Worm (Caenorhabditis elegans): ENCODE measurements around the gene Y41D4A.4.

The Y41D4A.4 gene

ce11 chrIV:1709695-1710315 lies 36.0 kb upstream of the Y41D4A.4 start, which contains the start of the genes pbs-1 and K08D12.3 (continued):
- TF ChIP-seq lin-15B (tag; optimal IDR thresholded peaks at IDR 0.05) (no peak), lim-7 (GFP tag; IDR thresholded peaks at IDR 0.05) (no peak), cey-2 (tag; optimal IDR thresholded peaks at IDR 0.05; ENCODE audit: borderline replicate concordance, insufficient read depth) (no peak)

- peak; percentile 96 for TF ChIP-seq set-16 (GFP tag; IDR thresholded peaks at IDR 0.05)
- TF ChIP-seq dve-1 (tag; optimal IDR thresholded peaks at IDR 0.05; ENCODE audit: insufficient read depth), result no peak
- TF ChIP-seq vab-7 (GFP tag; IDR thresholded peaks at IDR 0.05), result no peak
- TF ChIP-seq unc-39 (tag; optimal IDR thresholded peaks at IDR 0.05), result no peak
- no peak for TF ChIP-seq nhr-11 (tag; optimal IDR thresholded peaks at IDR 0.05)
These were observed 35.3 kb upstream of the Y41D4A.4 start for ce11 chrIV:1710535-1710934.

ce11 chrIV:1711029-1711489 lies 34.7 kb upstream of the Y41D4A.4 start, which contains the start of gene rpi-2:
TSS of gene rpi-2 (plus strand) at chrIV:1711262.
- TF ChIP-seq mdt-29 (GFP tag; IDR thresholded peaks at IDR 0.05), result 0 out of 2 replicates have a peak, but pooled peaks have one; percentile 22
- peak; percentile 84 for TF ChIP-seq Y105C5A.15 (GFP tag; IDR thresholded peaks at IDR 0.05)
- no peak; the same call in 1 of the 2 replicates for TF ChIP-seq set-16 (GFP tag; IDR thresholded peaks at IDR 0.05)
- TF ChIP-seq daf-19 (GFP tag; conservative IDR thresholded peaks at IDR 0.05), result no peak
- TF ChIP-seq pha-4 (GFP tag; IDR thresholded peaks at IDR 0.05), result peak; percentile 89
- no peak for TF ChIP-seq pha-4 (tag; optimal IDR thresholded peaks at IDR 0.05)
- TF ChIP-seq sdz-12 (GFP tag; optimal IDR thresholded peaks at IDR 0.05), result peak; percentile 40
- TF ChIP-seq dve-1 (tag; optimal IDR thresholded peaks at IDR 0.05; ENCODE audit: insufficient read depth), result no peak
- TF ChIP-seq mes-2 (tag; optimal IDR thresholded peaks at IDR 0.05; ENCODE audit: poor library complexity, severe bottlenecking), result peak; percentile 42
- TF ChIP-seq F44E2.7 (GFP tag; IDR thresholded peaks at IDR 0.05), result no peak
- TF ChIP-seq dmd-9 (GFP tag; IDR thresholded peaks at IDR 0.05), result peak; percentile 64; the same call in 1 of the 2 replicates
- no peak for TF ChIP-seq dpl-1 (GFP tag; optimal IDR thresholded peaks at IDR 0.05)
- TF ChIP-seq lim-7 (GFP tag; IDR thresholded peaks at IDR 0.05), result peak; percentile 70
- TF ChIP-seq daf-16 (GFP tag; optimal IDR thresholded peaks at IDR 0.05), result peak in 1 of 2 experiments; percentile 31
- TF ChIP-seq daf-16 (tag; optimal IDR thresholded peaks at IDR 0.05), result no peak
- TF ChIP-seq duxl-1 (tag; optimal IDR thresholded peaks at IDR 0.05; ENCODE audit: poor library complexity), result peak; percentile 11
- TF ChIP-seq F37D6.2 (tag; optimal IDR thresholded peaks at IDR 0.05), result no peak
- peak; percentile 82 for TF ChIP-seq Y48G9A.11 (GFP tag; IDR thresholded peaks at IDR 0.05)
- no peak for TF ChIP-seq ceh-82 (tag; optimal IDR thresholded peaks at IDR 0.05)
- no peak for TF ChIP-seq jun-1 (tag; optimal IDR thresholded peaks at IDR 0.05)
- no peak for TF ChIP-seq lin-13 (GFP tag; optimal IDR thresholded peaks at IDR 0.05)
- TF ChIP-seq rbr-2 (tag; optimal IDR thresholded peaks at IDR 0.05), result peak; percentile 47
- TF ChIP-seq mxl-3 (GFP tag; optimal IDR thresholded peaks at IDR 0.05), result no peak
- TF ChIP-seq D1046.2 (GFP tag; IDR thresholded peaks at IDR 0.05), result peak; percentile 71; the same call in 1 of the 2 replicates
- TF ChIP-seq hlh-11 (tag; optimal IDR thresholded peaks at IDR 0.05), result no peak
- peak; percentile 4 for TF ChIP-seq nhr-11 (tag; optimal IDR thresholded peaks at IDR 0.05)
- TF ChIP-seq saeg-2 (GFP tag; IDR thresholded peaks at IDR 0.05), result no peak
- TF ChIP-seq ces-1 (GFP tag; optimal IDR thresholded peaks at IDR 0.05), result no peak
- TF ChIP-seq lir-3 (tag; optimal IDR thresholded peaks at IDR 0.05), result no peak
- TF ChIP-seq R02D3.7 (tag; optimal IDR thresholded peaks at IDR 0.05), result no peak
- no peak for TF ChIP-seq zip-2 (tag; optimal IDR thresholded peaks at IDR 0.05)
- TF ChIP-seq dmd-6 (GFP tag; IDR thresholded peaks at IDR 0.05), result peak; percentile 38
- no peak for TF ChIP-seq attf-4 (tag; optimal IDR thresholded peaks at IDR 0.05)
- no peak; the same call in 1 of the 2 replicates for TF ChIP-seq madf-9 (GFP tag; conservative IDR thresholded peaks at IDR 0.05)
- no peak for TF ChIP-seq lsy-2 (tag; optimal IDR thresholded peaks at IDR 0.05)
- peak; percentile 53 for TF ChIP-seq unc-130 (GFP tag; optimal IDR thresholded peaks at IDR 0.05)
- TF ChIP-seq tra-1 (GFP tag; IDR thresholded peaks at IDR 0.05), result peak; percentile 48; the same call in 1 of the 2 replicates
- 0 out of 2 replicates have a peak, but pooled peaks have one; percentile 23 for TF ChIP-seq vab-7 (GFP tag; IDR thresholded peaks at IDR 0.05)
- peak; percentile 86 for TF ChIP-seq snpc-1.2 (GFP tag; IDR thresholded peaks at IDR 0.05)
- TF ChIP-seq unc-62 (GFP tag; optimal IDR thresholded peaks at IDR 0.05 in 1 of 2), result peak in 1 of 2 experiments; percentile 92
- no peak for TF ChIP-seq unc-62 (tag; optimal IDR thresholded peaks at IDR 0.05)
- no peak for TF ChIP-seq zag-1 (tag; optimal IDR thresholded peaks at IDR 0.05)
- TF ChIP-seq fos-1 (tag; optimal IDR thresholded peaks at IDR 0.05), result no peak
